Fruit fly (Drosophila melanogaster): Measurements from ENCODE around the gene CG15731.

Gene CG15731

DNA sequence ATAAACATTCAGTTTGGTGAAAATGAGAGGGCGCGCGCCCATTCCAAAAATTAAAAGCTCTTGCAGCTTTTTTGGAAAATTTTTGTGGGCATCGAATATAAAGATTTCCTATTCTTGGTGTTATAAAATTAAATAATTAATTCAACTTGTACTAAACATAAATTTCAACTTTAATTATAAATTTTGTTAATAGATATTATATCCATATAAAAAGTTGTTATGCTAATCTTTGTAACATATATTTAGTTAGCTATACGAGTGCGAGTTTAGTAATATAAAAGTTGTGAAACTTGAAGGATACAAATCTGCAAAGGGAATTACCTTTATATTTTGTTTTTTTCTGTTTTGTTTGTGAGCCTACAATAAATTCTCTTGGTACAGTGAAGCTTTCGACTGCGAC is 26.1 kb downstream of the CG15731 start (continued):
- peak; percentile 50 for TF ChIP-seq CG11504 (tag; optimal IDR thresholded peaks at IDR 0.05)
- TF ChIP-seq CG42726 (GFP tag; IDR thresholded peaks at IDR 0.05; ENCODE audit: partially characterized antibody) = no peak
- no peak for TF ChIP-seq CG8281 (tag; optimal IDR thresholded peaks at IDR 0.05)
- TF ChIP-seq bcd (GFP tag; optimal IDR thresholded peaks at IDR 0.05) = no peak
- no peak for TF ChIP-seq Atf6 (GFP tag; IDR thresholded peaks at IDR 0.05)
- no peak for TF ChIP-seq Fer3 (tag; optimal IDR thresholded peaks at IDR 0.05)
- TF ChIP-seq Sox102F (GFP tag; optimal IDR thresholded peaks at IDR 0.05) = peak; percentile 57
- TF ChIP-seq CG10147 (GFP tag; optimal IDR thresholded peaks at IDR 0.05) = no peak
- no peak for TF ChIP-seq al (GFP tag; IDR thresholded peaks at IDR 0.05)
- no peak for TF ChIP-seq CG4360 (GFP tag; IDR thresholded peaks at IDR 0.05)
- no peak for TF ChIP-seq CG6791 (GFP tag; IDR thresholded peaks at IDR 0.05; ENCODE audit: partially characterized antibody)
- no peak for TF ChIP-seq Dip2 (GFP tag; IDR thresholded peaks at IDR 0.05)
- TF ChIP-seq TFAM (GFP tag; optimal IDR thresholded peaks at IDR 0.05) = no peak
- TF ChIP-seq CG31224 (GFP tag; IDR thresholded peaks at IDR 0.05) = no peak
- TF ChIP-seq Max (GFP tag; optimal IDR thresholded peaks at IDR 0.05) = no peak
- no peak for TF ChIP-seq repo (GFP tag; optimal IDR thresholded peaks at IDR 0.05)
- TF ChIP-seq CG17328 (GFP tag; IDR thresholded peaks at IDR 0.05) = no peak
- TF ChIP-seq CG10274 (GFP tag; optimal IDR thresholded peaks at IDR 0.05) = no peak
- TF ChIP-seq D19B (GFP tag; optimal IDR thresholded peaks at IDR 0.05) = no peak
- TF ChIP-seq mld (GFP tag; IDR thresholded peaks at IDR 0.05; ENCODE audit: partially characterized antibody) = no peak
- TF ChIP-seq CG1647 (GFP tag; optimal IDR thresholded peaks at IDR 0.05) = no peak
- no peak for TF ChIP-seq Bgb (GFP tag; IDR thresholded peaks at IDR 0.05; ENCODE audit: partially characterized antibody)
- TF ChIP-seq wdn (GFP tag; IDR thresholded peaks at IDR 0.05) = no peak
- TF ChIP-seq CG13424 (tag; optimal IDR thresholded peaks at IDR 0.05) = peak; percentile 47
- TF ChIP-seq CG30431 (GFP tag; optimal IDR thresholded peaks at IDR 0.05) = no peak
- TF ChIP-seq HLH54F (GFP tag; optimal IDR thresholded peaks at IDR 0.05) = no peak
- no peak for TF ChIP-seq Gug (GFP tag; IDR thresholded peaks at IDR 0.05)
- no peak for TF ChIP-seq CG9727 (GFP tag; optimal IDR thresholded peaks at IDR 0.05)
- TF ChIP-seq psq (GFP tag; optimal IDR thresholded peaks at IDR 0.05) = no peak

dm6 chrX:12408377-12408911 is 49.1 kb downstream of the CG15731 start, which contains the start of the genes CG32651 and CG2574:
CG32651 (minus strand) TSS chrX:12408477.
CG2574 (plus strand) TSS chrX:12408861.
- no peak for TF ChIP-seq CG1602 (GFP tag; optimal IDR thresholded peaks at IDR 0.05)
- no peak for TF ChIP-seq Dad (GFP tag; optimal IDR thresholded peaks at IDR 0.05)
- TF ChIP-seq CG4424 (GFP tag; optimal IDR thresholded peaks at IDR 0.05) = no peak
- TF ChIP-seq repo (GFP tag; optimal IDR thresholded peaks at IDR 0.05) = no peak
- TF ChIP-seq nerfin-1 (tag; optimal IDR thresholded peaks at IDR 0.05) = no peak
- no peak for TF ChIP-seq CG32532 (GFP tag; IDR thresholded peaks at IDR 0.05)
- TF ChIP-seq gcm (GFP tag; optimal IDR thresholded peaks at IDR 0.05) = no peak
- no peak for TF ChIP-seq CG2889 (GFP tag; IDR thresholded peaks at IDR 0.05)
- no peak for TF ChIP-seq CG18262 (tag; optimal IDR thresholded peaks at IDR 0.05)
- TF ChIP-seq pzg (GFP tag; optimal IDR thresholded peaks at IDR 0.05) = no peak
- no peak for TF ChIP-seq CG6689 (GFP tag; IDR thresholded peaks at IDR 0.05)
- no peak for TF ChIP-seq CG1024 (GFP tag; IDR thresholded peaks at IDR 0.05)
- no peak for TF ChIP-seq Hr39 (optimal IDR thresholded peaks at IDR 0.05)
- no peak for TF ChIP-seq jing (GFP tag; optimal IDR thresholded peaks at IDR 0.05)
- no peak for TF ChIP-seq unpg (GFP tag; optimal IDR thresholded peaks at IDR 0.05)
- TF ChIP-seq org-1 (GFP tag; optimal IDR thresholded peaks at IDR 0.05) = no peak
- no peak for TF ChIP-seq fu2 (GFP tag; optimal IDR thresholded peaks at IDR 0.05)
- TF ChIP-seq ssp (GFP tag; IDR thresholded peaks at IDR 0.05) = no peak
- TF ChIP-seq gfzf (GFP tag; optimal IDR thresholded peaks at IDR 0.05) = no peak
